Worm (Caenorhabditis elegans) whole organism, young adult: ENCODE results near the gene R13D11.1.
"Not testable (repeated sequence)": the region's sequence is repeated elsewhere in the genome, so short reads cannot be mapped to it uniquely, and the experiment has no call there.

Experiments
- B0261.1 ChIP-seq: sonication (generic microtip); optimal IDR thresholded peaks from 2 replicates; lab custom pipeline; 2016; ENCODE audit warnings: mild to moderate bottlenecking, missing genetic modification characterization, moderate library complexity, missing compliant biosample characterization
- C17E4.6 ChIP-seq: fragments of 200-800 bp; sonication (Bioruptor generic); IDR thresholded peaks from 2 replicates; pipeline ENCODE4 v1.3.6; 2022; ENCODE audit warnings: missing genetic modification reagents, missing genetic modification characterization, missing compliant biosample characterization
- D2030.7 ChIP-seq: fragments of 200-800 bp; sonication (Bioruptor generic); IDR thresholded peaks from 2 replicates; pipeline ENCODE4 v1.3.6; 2022; ENCODE audit warnings: missing genetic modification reagents, missing genetic modification characterization, missing compliant biosample characterization
- F57C9.4 ChIP-seq: sonication (generic microtip); optimal IDR thresholded peaks from 2 replicates; lab custom pipeline; 2017; ENCODE audit warnings: mild to moderate bottlenecking, missing genetic modification characterization, missing compliant biosample characterization
- T07F8.4 ChIP-seq: sonication (generic microtip); optimal IDR thresholded peaks from 2 replicates; lab custom pipeline; 2016; ENCODE audit warnings: mild to moderate bottlenecking, missing genetic modification characterization, moderate library complexity, missing compliant biosample characterization
- bed-2 ChIP-seq: fragments of 200-800 bp; sonication (Bioruptor generic); IDR thresholded peaks from 2 replicates; pipeline ENCODE4 v1.3.6; 2022; ENCODE audit warnings: missing genetic modification reagents, missing genetic modification characterization, missing compliant biosample characterization
- dpff-1 ChIP-seq: sonication (generic microtip); optimal IDR thresholded peaks from 2 replicates; lab custom pipeline; 2017; ENCODE audit warnings: mild to moderate bottlenecking, missing genetic modification characterization, missing compliant biosample characterization
- dpl-1 ChIP-seq: fragments of 150-350 bp; optimal IDR thresholded peaks from 2 replicates; lab custom pipeline; 2014; ENCODE audit warnings: missing biosample characterization, missing genetic modification reagents, missing genetic modification characterization
- egrh-3 ChIP-seq: fragments of 200-800 bp; sonication (Bioruptor generic); IDR thresholded peaks from 2 replicates; pipeline ENCODE4 v1.3.6; 2022; ENCODE audit warnings: missing genetic modification reagents, missing genetic modification characterization, missing compliant biosample characterization
- ets-4 ChIP-seq: fragments of 200-800 bp; sonication (Bioruptor generic); optimal IDR thresholded peaks from 2 replicates; lab custom pipeline; 2018; ENCODE audit warnings: mild to moderate bottlenecking, missing genetic modification characterization, missing compliant biosample characterization
- hmg-20 ChIP-seq: fragments of 200-800 bp; sonication (Bioruptor generic); IDR thresholded peaks from 2 replicates; pipeline ENCODE4 v1.3.6; 2022; ENCODE audit warnings: missing genetic modification reagents, missing genetic modification characterization, missing compliant biosample characterization
- hrde-1 ChIP-seq: sonication (generic microtip); optimal IDR thresholded peaks from 2 replicates; lab custom pipeline; 2016; ENCODE audit warnings: missing genetic modification characterization, mild to moderate bottlenecking, missing compliant biosample characterization, moderate library complexity, missing genotype, missing genetic modification reagents, borderline replicate concordance
- let-526 ChIP-seq: fragments of 200-800 bp; sonication (Bioruptor generic); IDR thresholded peaks from 2 replicates; pipeline ENCODE4 v1.3.6; 2022; ENCODE audit warnings: missing genetic modification reagents, missing genetic modification characterization, missing compliant biosample characterization
- let-607 ChIP-seq, 2 experiments: fragments of 200-800 bp in 1 of 2; sonication (Bioruptor generic) in 1 of 2; sonication (generic microtip) in 1 of 2; optimal IDR thresholded peaks; 2 replicates each; lab custom pipeline; 2016 to 2018; ENCODE audit warnings: mild to moderate bottlenecking in 2 of 2, missing compliant biosample characterization in 2 of 2, missing genetic modification characterization in 2 of 2, moderate library complexity in 2 of 2, missing genotype in 1 of 2
- lin-26 ChIP-seq: fragments of 200-800 bp; sonication (Bioruptor generic); IDR thresholded peaks from 2 replicates; pipeline ENCODE4 v1.3.6; 2022; ENCODE audit warnings: missing genetic modification reagents, missing genetic modification characterization, missing compliant biosample characterization
- lin-40 ChIP-seq: sonication (generic microtip); optimal IDR thresholded peaks from 2 replicates; lab custom pipeline; 2016; ENCODE audit warnings: missing genetic modification characterization, mild to moderate bottlenecking, missing compliant biosample characterization, missing genotype, missing genetic modification reagents
- lin-54 ChIP-seq: fragments of 200-800 bp; sonication (Bioruptor generic); optimal IDR thresholded peaks from 2 replicates; lab custom pipeline; 2018; ENCODE audit warnings: mild to moderate bottlenecking, missing genetic modification characterization, missing compliant biosample characterization
- madf-3 ChIP-seq: fragments of 200-800 bp; sonication (Bioruptor generic); IDR thresholded peaks from 2 replicates; pipeline ENCODE4 v1.3.6; 2022; ENCODE audit warnings: missing genetic modification reagents, missing genetic modification characterization, missing compliant biosample characterization
- madf-8 ChIP-seq: fragments of 200-800 bp; sonication (Bioruptor generic); conservative IDR thresholded peaks from 2 replicates; pipeline ENCODE4 v1.3.6; 2022; ENCODE audit warnings: missing genetic modification reagents, missing genetic modification characterization, missing compliant biosample characterization
- mcd-1 ChIP-seq: fragments of 200-800 bp; sonication (Bioruptor generic); IDR thresholded peaks from 2 replicates; pipeline ENCODE4 v1.3.6; 2022; ENCODE audit warnings: missing genetic modification reagents, missing genetic modification characterization, missing compliant biosample characterization
- mel-28 ChIP-seq: sonication (generic microtip); optimal IDR thresholded peaks from 2 replicates; lab custom pipeline; 2016; ENCODE audit warnings: borderline replicate concordance, mild to moderate bottlenecking, missing genetic modification characterization, missing compliant biosample characterization
- nhr-120 ChIP-seq: fragments of 200-800 bp; sonication (Bioruptor generic); IDR thresholded peaks from 2 replicates; pipeline ENCODE4 v1.3.6; 2022; ENCODE audit warnings: missing genetic modification characterization, missing compliant biosample characterization
- nhr-90 ChIP-seq: sonication (generic microtip); optimal IDR thresholded peaks from 2 replicates; lab custom pipeline; 2016; ENCODE audit warnings: missing genotype, mild to moderate bottlenecking, missing genetic modification characterization, missing compliant biosample characterization
- rpc-1 ChIP-seq, 2 experiments: fragments of 150-350 bp in 1 of 2; sonication (generic microtip) in 1 of 2; optimal IDR thresholded peaks; 2 replicates each; lab custom pipeline; 2014 to 2018; ENCODE audit warnings: missing biosample characterization in 1 of 2, missing genetic modification characterization in 1 of 2, missing genetic modification reagents in 1 of 2, missing genotype in 1 of 2
- sdz-38 ChIP-seq: sonication (generic microtip); optimal IDR thresholded peaks from 2 replicates; lab custom pipeline; 2016; ENCODE audit warnings: missing genotype, missing genetic modification characterization, missing compliant biosample characterization
- sea-2 ChIP-seq: fragments of 200-800 bp; sonication (Bioruptor generic); IDR thresholded peaks from 2 replicates; pipeline ENCODE4 v1.3.6; 2022; ENCODE audit warnings: missing genetic modification characterization, missing compliant biosample characterization
- zfh-2 ChIP-seq: fragments of 200-800 bp; sonication (Bioruptor generic); conservative IDR thresholded peaks from 2 replicates; pipeline ENCODE4 v1.3.6; 2022; ENCODE audit warnings: missing genetic modification reagents, missing genetic modification characterization, missing compliant biosample characterization
- ztf-22 ChIP-seq: fragments of 200-800 bp; sonication (Bioruptor generic); optimal IDR thresholded peaks from 2 replicates; lab custom pipeline; 2018; ENCODE audit warnings: mild to moderate bottlenecking, missing genetic modification characterization, moderate library complexity, missing compliant biosample characterization
- ztf-26 ChIP-seq: sonication (generic microtip); optimal IDR thresholded peaks from 2 replicates; lab custom pipeline; 2017; ENCODE audit warnings: missing genetic modification characterization, missing compliant biosample characterization

R13D11.1 gene

DNA sequence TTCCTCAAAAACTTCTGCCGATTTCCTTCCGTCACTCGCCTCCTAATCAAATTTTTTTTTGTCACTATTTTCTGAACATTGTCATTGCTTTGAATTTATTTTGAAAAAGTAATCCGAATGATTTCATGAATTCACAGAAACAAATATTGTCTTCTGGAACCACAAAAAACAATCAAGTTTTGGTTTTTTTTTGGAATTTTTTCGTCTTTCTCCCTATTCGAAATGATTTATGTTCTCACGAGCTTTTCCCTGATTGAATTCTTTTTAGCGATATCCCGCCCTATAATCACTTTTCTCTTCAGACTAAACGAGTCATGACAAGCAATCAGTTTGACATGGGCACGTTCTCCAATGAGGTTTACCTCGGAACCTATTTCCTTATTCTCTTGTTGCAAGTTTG is 16.1 kb downstream of the R13D11.1 start, which contains the start of gene F41H8.1:
Gene F41H8.1 (plus strand): TSS at position 301 of the 400 bp plus-strand sequence.
- no peak for TF ChIP-seq T07F8.4 (tag; lab: Kevin White, UChicago)
- TF ChIP-seq lin-54 (GFP tag; lab: Kevin White, UChicago), result no peak
- TF ChIP-seq let-526 (GFP tag; lab: Robert Waterston, UW), result no peak

DNA sequence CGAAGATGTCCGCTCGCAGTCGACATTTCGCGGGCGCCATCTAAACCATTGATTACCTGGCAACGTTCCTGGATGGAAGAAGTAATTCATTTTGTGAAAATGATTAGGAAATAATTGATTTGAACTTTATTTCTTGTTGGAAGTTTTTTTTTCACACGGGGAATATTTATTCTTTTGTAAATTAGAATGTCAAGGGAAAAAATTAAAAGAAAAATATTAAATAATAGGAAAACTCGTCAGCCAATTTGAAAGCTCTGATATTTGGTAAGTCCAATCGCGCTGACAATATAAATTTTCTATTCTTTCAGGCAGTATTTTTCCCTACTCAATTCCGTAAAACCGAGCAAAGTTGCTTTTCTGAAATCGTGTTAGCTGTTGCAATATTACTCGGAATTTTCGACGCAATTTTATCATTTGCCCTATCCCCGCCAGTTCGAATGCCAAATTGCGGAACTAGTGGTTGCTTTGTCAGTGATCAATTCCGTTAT is 21.7 kb downstream of the R13D11.1 start, which contains the start of the genes K09C6.7 and K09C6.10:
Gene K09C6.7 (minus strand): TSS at position 101 of the 488 bp plus-strand sequence.
Gene K09C6.10 (plus strand): TSS at position 438 of the 488 bp plus-strand sequence.
- not testable (repeated sequence) for TF ChIP-seq B0261.1 (tag; lab: Kevin White, UChicago); nhr-90 (tag; lab: Kevin White, UChicago); ets-4 (GFP tag; lab: Kevin White, UChicago)

DNA sequence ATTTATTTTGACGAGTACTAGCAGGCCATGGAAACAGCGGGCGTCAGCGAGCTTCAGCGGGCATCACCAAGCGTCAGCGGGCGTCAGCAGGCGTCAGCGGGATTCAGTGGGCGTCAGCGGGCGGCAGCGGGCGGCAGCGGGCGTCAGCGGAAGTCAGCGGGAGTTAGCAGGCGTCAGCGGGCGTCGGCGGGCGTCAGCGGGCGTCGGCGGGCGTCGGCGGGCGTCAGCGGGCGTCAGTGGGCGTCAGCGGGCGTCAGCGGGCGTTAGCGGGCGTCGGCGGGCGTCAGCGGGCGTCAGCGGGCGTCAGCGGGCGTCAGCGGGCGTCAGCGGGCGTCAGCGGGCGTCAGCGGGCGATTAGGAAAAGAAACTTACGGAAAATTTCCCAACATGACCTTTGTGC is 25.3 kb downstream of the R13D11.1 start:
- TF ChIP-seq mcd-1 (GFP tag; lab: Robert Waterston, UW) (peak; percentile 59; the same call in 1 of the 2 replicates), egrh-3 (peak; percentile 100), dpff-1 (tag; lab: Kevin White, UChicago) (no peak), D2030.7 (0 out of 2 replicates have a peak, but pooled peaks have one; percentile 14), zfh-2 (peak; percentile 89), sea-2 (GFP tag; lab: Robert Waterston, UW) (no peak)

DNA sequence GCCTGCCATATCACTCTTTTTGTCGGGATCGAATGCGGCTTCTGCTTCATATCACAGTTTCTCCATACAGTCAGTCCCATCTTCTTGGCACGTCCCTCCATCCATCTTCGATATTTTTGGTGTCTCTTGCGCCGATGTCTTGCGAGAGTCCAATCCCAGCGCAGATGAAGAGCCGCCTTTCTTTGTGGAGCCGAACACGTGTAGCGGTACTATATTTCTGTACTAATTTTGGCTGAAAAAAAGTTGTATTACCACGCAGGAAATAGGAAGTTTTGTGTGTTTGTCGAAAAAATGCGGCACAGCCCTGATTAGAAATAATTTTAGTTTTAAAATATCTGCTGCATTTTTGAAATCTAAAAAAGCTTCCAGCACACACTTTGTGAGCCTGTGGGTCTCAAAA is 25.8 kb downstream of the R13D11.1 start, which contains the start of gene K09C6.8:
Gene K09C6.8 (minus strand): TSS at position 101 of the 400 bp plus-strand sequence.
- not testable (repeated sequence) for TF ChIP-seq rpc-1 (optimal IDR thresholded peaks at IDR 0.05; lab: Kevin White, UChicago); rpc-1 (tag; optimal IDR thresholded peaks at IDR 0.05; lab: Kevin White, UChicago); lin-26; let-607 (tag; optimal IDR thresholded peaks at IDR 0.05; lab: Kevin White, UChicago)
- TF ChIP-seq, all 124 proteins: peak for 0; not testable (repeated sequence) for 124

DNA sequence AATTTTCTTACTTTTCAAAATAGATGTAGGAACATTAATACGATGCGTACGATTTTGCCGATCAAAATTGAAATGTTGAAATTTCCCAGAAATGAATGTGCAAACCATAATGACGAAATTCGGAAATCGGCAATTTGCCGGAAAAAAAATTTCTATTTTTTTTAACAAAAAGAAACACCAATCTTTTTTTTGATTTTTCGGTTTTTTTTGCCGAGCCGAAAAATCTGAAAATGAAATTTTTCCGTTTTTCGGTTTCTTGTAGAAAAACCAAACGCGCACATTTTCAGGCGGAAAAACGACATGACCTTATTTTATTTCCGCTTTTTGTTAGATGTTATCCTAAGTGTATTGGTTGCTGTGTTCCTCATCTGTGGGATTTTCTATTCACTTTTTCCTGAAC is 30.2 kb downstream of the R13D11.1 start, which contains the start of gene srbc-13:
Gene srbc-13 (plus strand): TSS at position 301 of the 400 bp plus-strand sequence.
- TF ChIP-seq madf-3 (GFP tag; lab: Robert Waterston, UW) (no peak), hmg-20 (GFP tag; lab: Robert Waterston, UW) (no peak), mel-28 (no peak), lin-40 (no peak), nhr-120 (no peak), hrde-1 (no peak), F57C9.4 (tag; lab: Kevin White, UChicago) (no peak), zfh-2 (no peak), C17E4.6 (GFP tag; lab: Robert Waterston, UW) (no peak), ztf-26 (tag; lab: Kevin White, UChicago) (no peak), bed-2 (GFP tag; lab: Robert Waterston, UW) (no peak), dpl-1 (GFP tag; lab: Kevin White, UChicago) (no peak), nhr-90 (tag; lab: Kevin White, UChicago) (no peak), madf-8 (GFP tag; lab: Robert Waterston, UW) (no peak), ztf-22 (GFP tag; lab: Kevin White, UChicago) (no peak), sdz-38 (tag; lab: Kevin White, UChicago) (no peak)

DNA sequence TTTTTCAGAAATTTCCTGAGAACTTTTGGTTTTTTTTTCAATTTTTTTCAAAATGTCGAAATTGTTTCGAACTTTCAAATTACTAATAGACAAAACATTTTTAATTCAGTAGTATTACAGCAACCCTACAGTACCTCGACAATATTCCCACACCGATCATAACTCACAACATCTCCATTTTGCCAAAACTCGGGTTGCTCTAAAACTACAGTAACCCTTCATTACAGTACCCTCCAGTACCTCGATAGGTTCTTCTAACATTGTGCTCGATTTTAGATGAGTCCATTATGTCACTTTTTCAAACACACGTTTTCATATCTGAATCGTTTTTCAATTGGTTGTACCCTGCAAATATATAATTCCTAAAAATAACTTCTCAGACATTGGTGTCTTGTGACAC is 31.8 kb downstream of the R13D11.1 start:
- no peak for TF ChIP-seq ztf-22 (GFP tag; lab: Kevin White, UChicago)
